Worm (Caenorhabditis elegans): Measurements from ENCODE around the gene Y27F2A.10.

Gene Y27F2A.10

ce11 chrII:3123206-3123605, 48.9 kb downstream of the Y27F2A.10 start, which contains the start of gene srh-71:
Gene srh-71 (plus strand): TSS chrII:3123506.
- no peak for TF ChIP-seq nhr-11 (tag; optimal IDR thresholded peaks at IDR 0.05)
- no peak for TF ChIP-seq sma-3 (GFP tag; optimal IDR thresholded peaks at IDR 0.05)
- no peak for TF ChIP-seq dmd-4 (tag; optimal IDR thresholded peaks at IDR 0.05)
- no peak for TF ChIP-seq ceh-16 (tag; optimal IDR thresholded peaks at IDR 0.05)
- no peak for TF ChIP-seq F13H6.1 (tag; optimal IDR thresholded peaks at IDR 0.05)
- no peak for TF ChIP-seq lin-11 (tag; optimal IDR thresholded peaks at IDR 0.05)
- TF ChIP-seq ztf-4 (tag; optimal IDR thresholded peaks at IDR 0.05), result no peak
- TF ChIP-seq elt-3 (tag; optimal IDR thresholded peaks at IDR 0.05), result no peak
- TF ChIP-seq Y55F3AM.14 (GFP tag; optimal IDR thresholded peaks at IDR 0.05), result no peak
- TF ChIP-seq aly-2 (tag; optimal IDR thresholded peaks at IDR 0.05), result no peak
- no peak for TF ChIP-seq mdl-1 (tag; optimal IDR thresholded peaks at IDR 0.05)
- TF ChIP-seq elt-1 (tag; optimal IDR thresholded peaks at IDR 0.05), result no peak
- no peak for TF ChIP-seq ztf-1 (GFP tag; conservative IDR thresholded peaks at IDR 0.05)
- no peak for TF ChIP-seq nhr-25 (tag; optimal IDR thresholded peaks at IDR 0.05)
- no peak for TF ChIP-seq nhr-21 (tag; optimal IDR thresholded peaks at IDR 0.05)
- no peak for TF ChIP-seq gmeb-1 (tag; optimal IDR thresholded peaks at IDR 0.05)
- no peak for TF ChIP-seq nhr-6 (tag; optimal IDR thresholded peaks at IDR 0.05)
- no peak for TF ChIP-seq unc-62 (GFP tag; optimal IDR thresholded peaks at IDR 0.05)
